Fruit fly (Drosophila melanogaster) Kc167 (cell line): ENCODE results near the gene CG31391.

ENCODE experiments used
- Myc ChIP-seq: fragments of >200 bp; optimal IDR thresholded peaks from 2 replicates; lab custom pipeline; 2017; ENCODE audit warnings: missing external identifiers
- Sin3A ChIP-seq: fragments of >200 bp; optimal IDR thresholded peaks from 2 replicates; lab custom pipeline; 2018; ENCODE audit warnings: missing external identifiers
- h ChIP-seq: fragments of >200 bp; optimal IDR thresholded peaks from 3 replicates; lab custom pipeline; 2018; ENCODE audit warnings: missing external identifiers
- insv ChIP-seq: fragments of >200 bp; optimal IDR thresholded peaks from 3 replicates; lab custom pipeline; 2018; ENCODE audit warnings: missing external identifiers
- psq ChIP-seq: fragments of >200 bp; optimal IDR thresholded peaks from 2 replicates; lab custom pipeline; 2017; ENCODE audit warnings: missing external identifiers
- ttk ChIP-seq: sonication (Bioruptor generic); optimal IDR thresholded peaks from 2 replicates; lab custom pipeline; 2017; ENCODE audit warnings: missing external identifiers

CG31391 gene

DNA sequence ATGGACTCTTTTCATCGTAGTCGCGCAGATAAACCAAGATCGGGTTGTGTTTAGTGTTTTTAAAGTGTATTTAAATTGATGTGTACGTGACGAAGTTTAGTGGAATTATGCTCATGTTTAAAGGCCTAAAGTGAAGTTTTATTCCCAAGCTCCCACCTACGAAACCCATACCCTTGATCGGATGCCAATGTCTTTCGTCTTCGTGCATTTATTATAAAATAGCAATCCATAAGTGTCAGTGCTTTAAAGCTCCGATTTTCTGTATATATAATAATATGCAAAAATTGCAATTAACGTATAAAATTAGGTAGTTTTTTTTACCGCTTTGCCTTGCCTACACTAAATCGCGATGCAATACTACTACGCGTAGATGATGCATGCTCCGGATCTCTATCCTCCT, at the start of gene CG31391:
TSS of gene CG31391 (minus strand) at position 101 of the 400 bp plus-strand sequence.
- no peak for TF ChIP-seq h
- TF ChIP-seq Myc (lab: Kevin White, UChicago): no peak
- no peak for TF ChIP-seq ttk (lab: Kevin White, UChicago)
- TF ChIP-seq Sin3A (lab: Kevin White, UChicago): no peak
- no peak for TF ChIP-seq insv (lab: Kevin White, UChicago)
- no peak for TF ChIP-seq psq (lab: Kevin White, UChicago)

DNA sequence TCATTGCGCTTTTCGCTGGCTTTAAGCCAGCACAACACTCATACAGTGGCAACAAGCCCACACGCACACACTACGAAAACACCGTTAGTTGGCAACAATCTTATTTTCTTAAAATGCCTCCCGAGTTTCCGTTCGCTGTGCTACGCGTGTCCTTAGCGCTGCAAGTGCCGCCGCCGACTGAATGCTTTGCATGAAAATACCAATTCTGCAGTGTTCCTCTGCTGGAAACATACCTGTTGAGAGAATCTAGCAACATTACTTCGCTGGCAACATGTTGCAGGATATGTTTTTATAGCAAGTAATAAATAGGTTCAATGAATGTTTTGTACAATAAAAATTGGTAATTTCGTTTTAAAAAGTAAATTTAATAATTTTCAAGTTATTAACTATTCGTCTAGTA, 46.2 kb upstream of the CG31391 start, which contains the start of gene TkR86C:
TSS of gene TkR86C (minus strand) at position 168 of the 400 bp plus-strand sequence.
- no peak for TF ChIP-seq insv (lab: Kevin White, UChicago)
- TF ChIP-seq h: no peak
- no peak for TF ChIP-seq Myc (lab: Kevin White, UChicago)
- no peak for TF ChIP-seq Sin3A (lab: Kevin White, UChicago)
- no peak for TF ChIP-seq ttk (lab: Kevin White, UChicago)
- TF ChIP-seq psq (lab: Kevin White, UChicago): no peak

DNA sequence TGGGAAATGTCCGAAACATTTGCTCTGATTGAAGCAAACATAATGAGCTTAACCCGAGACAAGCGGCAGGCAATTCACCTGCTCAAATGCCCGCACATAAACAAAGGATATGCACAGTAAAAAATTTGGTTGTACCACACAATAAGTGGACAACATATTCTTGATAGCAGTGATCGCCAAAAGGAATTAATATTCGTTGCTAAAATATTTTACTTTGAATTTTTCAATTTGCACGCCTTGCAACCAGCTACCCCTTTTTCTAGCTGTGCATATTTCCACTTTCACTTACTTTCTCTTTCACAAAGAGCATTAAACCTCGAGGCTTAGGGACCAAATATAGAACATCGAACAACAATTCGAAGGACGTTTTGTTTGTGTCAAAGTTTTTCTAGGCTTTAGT, 42.8 kb upstream of the CG31391 start:
- TF ChIP-seq ttk (lab: Kevin White, UChicago): no peak
- TF ChIP-seq insv (lab: Kevin White, UChicago): no peak
- TF ChIP-seq Sin3A (lab: Kevin White, UChicago): no peak
- TF ChIP-seq psq (lab: Kevin White, UChicago): no peak
- TF ChIP-seq Myc (lab: Kevin White, UChicago): no peak
- no peak for TF ChIP-seq h

DNA sequence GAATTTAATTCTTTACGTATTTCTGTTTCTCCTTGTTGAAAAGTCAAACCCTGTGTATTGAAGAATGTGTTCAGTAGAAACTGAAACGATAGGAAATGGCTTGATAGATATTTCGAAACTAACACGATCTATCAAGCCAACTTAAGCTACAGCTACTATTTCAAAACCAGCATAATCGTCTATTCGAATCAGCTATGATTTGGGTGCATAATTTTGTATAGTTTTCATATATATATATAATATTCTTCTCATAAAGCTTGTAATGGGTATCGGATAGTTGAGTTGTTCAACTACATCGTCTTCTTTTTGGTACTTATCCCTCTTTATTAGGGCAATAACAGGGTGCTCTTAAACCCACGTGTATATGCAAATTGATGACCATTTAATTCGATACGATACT, 31.0 kb upstream of the CG31391 start, which contains the start of gene tomboy20:
TSS of gene tomboy20 (minus strand) at position 101 of the 400 bp plus-strand sequence.
- TF ChIP-seq Sin3A (lab: Kevin White, UChicago) (no peak), h (no peak), Myc (lab: Kevin White, UChicago) (no peak), insv (lab: Kevin White, UChicago) (no peak), ttk (lab: Kevin White, UChicago) (no peak)

DNA sequence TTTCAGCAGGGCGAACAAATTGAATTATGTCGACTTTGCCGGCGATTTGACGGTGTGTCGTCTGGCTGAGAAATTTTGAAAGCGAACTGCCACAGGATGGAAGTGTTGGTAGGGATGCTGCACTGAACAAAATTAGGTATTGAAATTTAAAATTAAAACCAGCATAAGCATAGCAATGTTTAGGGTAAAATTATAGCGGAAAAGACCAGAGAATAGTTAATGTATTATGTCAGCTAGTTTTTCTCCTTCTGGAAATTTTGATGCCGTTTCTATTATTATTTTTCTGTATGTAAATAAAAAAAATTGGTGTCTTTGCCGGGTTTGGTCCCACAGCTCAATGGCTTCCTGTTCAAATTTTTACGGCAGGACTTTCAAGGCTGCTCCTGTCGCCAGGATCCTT, 21.8 kb upstream of the CG31391 start:
- no peak for TF ChIP-seq ttk (lab: Kevin White, UChicago)

DNA sequence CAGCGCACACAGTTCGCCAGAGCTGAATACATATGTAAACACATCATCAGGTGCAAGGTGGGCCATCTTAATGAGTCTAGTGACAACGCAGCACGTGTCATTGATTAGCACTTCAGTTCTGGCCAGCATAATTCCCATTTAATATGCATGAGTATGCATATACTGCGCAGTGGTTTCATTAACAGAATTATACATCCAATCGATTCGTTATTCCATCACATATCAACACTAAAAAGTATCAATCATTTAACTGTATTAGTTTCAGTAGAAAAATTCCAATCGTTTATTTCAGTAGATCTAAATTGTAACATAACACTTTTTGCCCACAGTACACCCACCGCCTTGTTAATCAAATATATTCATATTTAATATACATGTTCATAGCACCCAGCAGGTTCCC, 9.6 kb upstream of the CG31391 start, which contains the start of gene CG4073:
TSS of gene CG4073 (plus strand) at position 301 of the 400 bp plus-strand sequence.
- TF ChIP-seq psq (lab: Kevin White, UChicago) (no peak), insv (lab: Kevin White, UChicago) (no peak), h (no peak), ttk (lab: Kevin White, UChicago) (no peak)

DNA sequence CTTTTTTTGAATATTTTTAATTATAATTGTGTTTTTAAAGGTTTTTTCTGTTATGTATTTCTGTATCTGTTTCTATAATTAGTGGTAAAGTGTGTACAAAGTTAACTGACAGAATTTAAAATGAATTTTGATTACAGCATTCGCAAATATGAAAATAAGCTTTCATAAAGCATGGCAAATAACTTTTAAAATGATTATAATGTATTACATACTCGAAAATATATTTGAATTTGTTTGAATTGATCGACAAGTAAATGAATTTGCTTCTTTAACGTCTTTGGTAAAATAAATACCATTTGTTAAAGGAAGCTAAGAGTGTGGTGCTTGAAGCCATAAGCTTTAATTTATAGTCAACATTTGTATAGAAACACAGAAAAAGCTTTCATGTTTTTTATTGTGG, 6.3 kb upstream of the CG31391 start, which contains the start of gene CG14689:
TSS of gene CG14689 (minus strand) at position 101 of the 400 bp plus-strand sequence.
- TF ChIP-seq Myc (lab: Kevin White, UChicago) (no peak), psq (lab: Kevin White, UChicago) (no peak), insv (lab: Kevin White, UChicago) (no peak), Sin3A (lab: Kevin White, UChicago) (no peak), ttk (lab: Kevin White, UChicago) (no peak), h (no peak)

DNA sequence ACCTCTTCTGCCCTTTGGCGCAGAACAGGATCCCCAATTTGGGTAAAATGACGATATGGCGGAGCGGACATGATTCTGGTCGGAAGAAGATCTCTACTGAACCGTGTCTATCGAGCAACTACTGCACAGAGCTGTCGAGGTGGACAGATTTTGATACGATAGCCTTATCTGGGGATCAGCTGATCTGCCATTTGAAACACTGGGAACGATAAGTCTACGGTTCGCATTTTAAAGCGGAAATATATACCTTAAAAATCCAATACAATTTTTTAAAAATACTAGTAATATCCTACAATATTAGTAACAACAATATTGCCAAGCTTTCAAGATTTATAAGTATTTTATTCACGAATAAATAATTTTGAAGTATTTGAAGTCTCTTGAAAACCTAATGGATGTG, 4.4 kb upstream of the CG31391 start, which contains the start of gene CG31373:
TSS of gene CG31373 (minus strand) at position 101 of the 400 bp plus-strand sequence.
- TF ChIP-seq psq (lab: Kevin White, UChicago): no peak

DNA sequence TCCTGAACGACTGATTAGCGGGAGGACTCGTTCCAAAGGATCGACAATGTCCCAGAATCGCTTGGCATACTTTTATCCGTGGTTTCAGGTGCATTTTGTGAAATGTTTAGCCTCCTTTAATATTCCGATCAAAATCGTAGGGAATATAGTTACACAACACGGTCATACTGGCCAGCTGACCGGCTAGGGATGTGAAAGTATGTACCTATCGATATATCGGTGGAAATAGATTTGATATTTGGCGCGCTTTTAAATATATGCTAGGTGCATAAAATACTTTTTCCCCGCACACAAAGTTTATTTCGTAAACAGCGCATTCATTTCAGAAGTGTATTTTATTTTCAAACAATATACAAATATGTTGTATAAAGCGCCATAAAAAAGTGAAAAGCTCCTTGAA, 3.3 kb upstream of the CG31391 start, which contains the start of gene CG31278:
TSS of gene CG31278 (minus strand) at position 172 of the 400 bp plus-strand sequence.
- no peak for TF ChIP-seq Myc (lab: Kevin White, UChicago)
- no peak for TF ChIP-seq ttk (lab: Kevin White, UChicago)
- TF ChIP-seq h: no peak
- no peak for TF ChIP-seq psq (lab: Kevin White, UChicago)
- TF ChIP-seq Sin3A (lab: Kevin White, UChicago): no peak
- no peak for TF ChIP-seq insv (lab: Kevin White, UChicago)

DNA sequence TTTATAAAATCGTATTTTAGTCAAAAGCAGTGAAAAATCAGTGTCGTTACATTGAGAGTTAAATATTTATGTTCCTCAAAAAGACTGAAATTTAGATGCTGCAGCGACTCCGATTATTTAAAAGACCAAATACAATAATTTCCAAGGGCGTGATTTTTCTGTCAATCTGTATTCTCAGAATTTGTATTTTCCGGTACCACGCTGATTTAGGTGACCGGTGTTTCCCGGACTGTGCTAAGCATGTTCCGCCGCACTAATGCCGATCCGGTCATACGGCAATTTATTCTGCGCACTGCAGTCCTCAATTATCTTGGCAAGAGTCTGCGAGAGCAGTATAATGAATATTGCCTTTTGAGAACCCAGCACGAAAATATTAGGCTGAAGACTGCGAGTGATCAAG, 1.9 kb upstream of the CG31391 start, which contains the start of the genes CG31467 and CG14684:
TSS of gene CG31467 (minus strand) at position 101 of the 400 bp plus-strand sequence.
TSS of gene CG14684 (plus strand) at position 212 of the 400 bp plus-strand sequence.
- TF ChIP-seq h (no peak), ttk (lab: Kevin White, UChicago) (no peak), Myc (lab: Kevin White, UChicago) (no peak), insv (lab: Kevin White, UChicago) (no peak), psq (lab: Kevin White, UChicago) (no peak), Sin3A (lab: Kevin White, UChicago) (no peak)

DNA sequence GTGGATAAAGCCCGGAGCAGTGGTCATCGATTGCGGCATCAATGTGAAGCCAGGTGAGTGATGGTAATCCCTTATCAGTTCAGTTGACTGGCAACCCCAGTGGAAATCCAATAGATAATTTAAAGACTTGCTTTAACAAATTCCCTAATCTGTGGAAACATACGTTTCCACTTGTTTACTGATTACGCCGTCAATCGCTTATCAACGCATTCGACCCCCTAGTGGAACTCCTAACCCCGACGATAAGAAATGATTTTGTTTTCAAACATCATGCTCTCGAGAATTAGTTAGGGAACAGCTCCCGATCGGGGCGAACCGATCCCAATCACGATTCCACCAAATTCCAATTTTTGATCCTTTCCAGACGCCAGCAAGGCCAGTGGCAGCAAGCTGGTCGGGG, 4.2 kb downstream of the CG31391 start:
- TF ChIP-seq Myc (lab: Kevin White, UChicago) (no peak), insv (lab: Kevin White, UChicago) (no peak), h (no peak), psq (lab: Kevin White, UChicago) (no peak), ttk (lab: Kevin White, UChicago) (no peak), Sin3A (lab: Kevin White, UChicago) (no peak)

DNA sequence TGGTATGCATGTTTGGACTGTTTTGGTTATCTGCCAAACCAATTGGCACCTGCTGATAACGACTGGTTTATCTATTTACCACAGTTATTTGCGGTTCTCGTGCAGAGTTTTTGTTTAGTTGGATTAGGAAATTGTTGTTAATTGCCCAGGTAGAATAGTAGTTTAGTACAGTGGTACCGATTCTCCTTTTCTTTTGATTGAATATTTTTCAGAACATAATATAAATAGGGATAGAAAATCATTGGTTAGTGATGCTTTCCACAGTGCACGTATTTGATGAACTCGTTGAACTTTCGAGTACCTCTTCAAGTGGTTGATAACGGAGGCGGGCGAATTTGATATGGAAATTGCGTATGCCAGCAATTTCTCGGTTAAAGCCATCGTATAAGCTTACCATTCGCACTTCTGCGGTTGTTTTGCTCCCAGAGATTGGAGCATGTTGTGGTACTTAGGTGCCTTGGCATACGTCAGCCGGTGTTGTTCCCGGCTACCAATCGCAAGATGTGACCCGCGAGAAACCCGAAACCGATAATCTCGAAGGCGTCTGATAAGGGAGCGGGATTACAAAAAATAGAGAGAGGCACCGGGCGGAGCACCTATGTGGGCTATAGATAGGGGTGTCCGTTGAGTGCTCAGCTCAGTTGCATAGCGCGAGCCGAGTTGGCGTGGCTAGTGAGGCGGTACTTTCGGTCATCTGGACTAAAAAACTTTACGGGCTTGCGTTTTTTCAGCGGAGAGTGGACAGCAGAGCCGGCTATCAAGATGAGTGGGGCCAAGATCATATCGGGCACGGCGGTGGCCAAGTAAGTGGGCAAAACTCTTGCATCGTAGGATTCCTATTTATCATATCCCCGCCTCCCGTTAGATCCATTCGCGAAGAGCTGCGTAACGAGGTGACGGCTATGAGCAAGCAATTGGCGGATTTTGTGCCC, 5.6 kb downstream of the CG31391 start:
- TF ChIP-seq Myc (lab: Kevin White, UChicago): no peak
- TF ChIP-seq Sin3A (lab: Kevin White, UChicago): no peak
- TF ChIP-seq ttk (lab: Kevin White, UChicago): no peak
